Worm (Caenorhabditis elegans) whole organism, mixed stage, embryonic: ENCODE measurements around the gene B0334.13.

Experiments
- lin-13 ChIP-seq: fragments of 150-350 bp; optimal IDR thresholded peaks from 2 replicates; lab custom pipeline; 2014; ENCODE audit warnings: missing biosample characterization, missing genetic modification characterization
- lsy-2 ChIP-seq: fragments of 150-350 bp; optimal IDR thresholded peaks from 2 replicates; lab custom pipeline; 2014; ENCODE audit warnings: missing biosample characterization, missing genetic modification characterization

Gene B0334.13

ce11 chrII:11538741-11539140 lies 50.6 kb downstream of the B0334.13 start, which contains the start of gene Y62F5A.9:
Gene Y62F5A.9 (minus strand): TSS chrII:11538841.
- peak; percentile 4 for TF ChIP-seq lsy-2
- TF ChIP-seq lin-13 (tag; lab: Kevin White, UChicago), result no peak
